Worm (Caenorhabditis elegans) whole organism, L3 larva: Measurements from ENCODE around the gene osm-1.

Experiments used
- R02D3.7 ChIP-seq: fragments of 150-350 bp; optimal IDR thresholded peaks from 2 replicates; lab custom pipeline; 2014; ENCODE audit warnings: missing biosample characterization, missing genetic modification characterization
- ama-1 ChIP-seq: fragments of 150-350 bp; optimal IDR thresholded peaks from 2 replicates; lab custom pipeline; 2018
- ceh-28 ChIP-seq: fragments of 150-350 bp; optimal IDR thresholded peaks from 2 replicates; lab custom pipeline; 2014; ENCODE audit warnings: missing biosample characterization, missing genetic modification reagents, missing genetic modification characterization
- ceh-82 ChIP-seq: fragments of 150-350 bp; optimal IDR thresholded peaks from 2 replicates; lab custom pipeline; 2014; ENCODE audit warnings: missing biosample characterization, missing genetic modification characterization
- daf-12 ChIP-seq: fragments of 150-350 bp; optimal IDR thresholded peaks from 2 replicates; lab custom pipeline; 2014; ENCODE audit warnings: missing biosample characterization, missing genetic modification reagents, missing genetic modification characterization
- egl-5 ChIP-seq: fragments of 150-350 bp; optimal IDR thresholded peaks from 2 replicates; lab custom pipeline; 2017; ENCODE audit warnings: missing biosample characterization, missing genetic modification reagents, missing genetic modification characterization, inconsistent platforms
- elt-1 ChIP-seq: fragments of 150-350 bp; optimal IDR thresholded peaks from 2 replicates; lab custom pipeline; 2014; ENCODE audit warnings: missing biosample characterization, missing genetic modification characterization
- elt-2 ChIP-seq: sonication (generic microtip); optimal IDR thresholded peaks from 2 replicates; lab custom pipeline; 2016; ENCODE audit warnings: missing genetic modification reagents, mild to moderate bottlenecking, missing genetic modification characterization, missing compliant biosample characterization
- elt-3 ChIP-seq, 3 experiments: fragments of 150-350 bp in 1 of 3; sonication (generic microtip) in 2 of 3; optimal IDR thresholded peaks; 2 replicates in 2 of 3; 4 replicates in 1 of 3; lab custom pipeline; 2014 to 2017; ENCODE audit warnings: missing biosample characterization in 3 of 3, missing genetic modification characterization in 3 of 3
- eor-1 ChIP-seq, 2 experiments: fragments of 150-350 bp; optimal IDR thresholded peaks; 2 replicates each; lab custom pipeline; 2014 to 2018; ENCODE audit warnings: missing biosample characterization in 2 of 2, missing genetic modification characterization in 2 of 2
- fos-1 ChIP-seq: fragments of 150-350 bp; optimal IDR thresholded peaks from 2 replicates; lab custom pipeline; 2014; ENCODE audit warnings: missing biosample characterization, missing genetic modification characterization
- hmg-11 ChIP-seq: sonication (generic microtip); optimal IDR thresholded peaks from 2 replicates; lab custom pipeline; 2016; ENCODE audit warnings: missing genetic modification characterization, missing compliant biosample characterization
- lin-15B ChIP-seq: fragments of 150-350 bp; optimal IDR thresholded peaks from 2 replicates; lab custom pipeline; 2014; ENCODE audit warnings: missing biosample characterization, missing genetic modification characterization
- lin-39 ChIP-seq: fragments of 150-350 bp; optimal IDR thresholded peaks from 2 replicates; lab custom pipeline; 2018; ENCODE audit warnings: missing biosample characterization, missing genetic modification reagents, missing genetic modification characterization
- lsy-12 ChIP-seq: sonication (generic microtip); optimal IDR thresholded peaks from 2 replicates; lab custom pipeline; 2016; ENCODE audit warnings: mild to moderate bottlenecking, missing genetic modification characterization, missing compliant biosample characterization
- mdl-1 ChIP-seq: fragments of 150-350 bp; optimal IDR thresholded peaks from 2 replicates; lab custom pipeline; 2014; ENCODE audit warnings: missing biosample characterization, missing genetic modification characterization
- mml-1 ChIP-seq: fragments of 150-350 bp; sonication (generic microtip); optimal IDR thresholded peaks from 3 replicates; lab custom pipeline; 2014; ENCODE audit warnings: missing biosample characterization, missing genetic modification characterization
- nfya-1 ChIP-seq: sonication (generic microtip); optimal IDR thresholded peaks from 2 replicates; lab custom pipeline; 2017; ENCODE audit warnings: missing genetic modification characterization, mild to moderate bottlenecking, missing compliant biosample characterization, antibody characterized with exemption, moderate library complexity; ENCODE audit not compliant: insufficient read depth
- nhr-12 ChIP-seq: fragments of 150-350 bp; optimal IDR thresholded peaks from 2 replicates; lab custom pipeline; 2014; ENCODE audit warnings: missing biosample characterization, missing genetic modification characterization
- nhr-23 ChIP-seq: fragments of 150-350 bp; optimal IDR thresholded peaks from 2 replicates; lab custom pipeline; 2014; ENCODE audit warnings: missing biosample characterization, missing genetic modification reagents, missing genetic modification characterization
- nhr-237 ChIP-seq: fragments of 150-350 bp; optimal IDR thresholded peaks from 2 replicates; lab custom pipeline; 2014; ENCODE audit warnings: missing biosample characterization, missing genetic modification characterization
- nhr-28 ChIP-seq: fragments of 150-350 bp; optimal IDR thresholded peaks from 2 replicates; lab custom pipeline; 2014; ENCODE audit warnings: missing biosample characterization, missing genetic modification characterization
- nhr-43 ChIP-seq: sonication (generic microtip); optimal IDR thresholded peaks from 2 replicates; lab custom pipeline; 2016; ENCODE audit warnings: mild to moderate bottlenecking, missing genetic modification characterization, missing compliant biosample characterization; ENCODE audit not compliant: poor library complexity, severe bottlenecking
- pha-4 ChIP-seq: fragments of 150-350 bp; optimal IDR thresholded peaks from 2 replicates; lab custom pipeline; 2014; ENCODE audit warnings: missing biosample characterization, missing genetic modification reagents, missing genetic modification characterization
- pqm-1 ChIP-seq: fragments of 150-350 bp; optimal IDR thresholded peaks from 2 replicates; lab custom pipeline; 2017; ENCODE audit warnings: missing biosample characterization, missing genetic modification characterization, inconsistent platforms
- sea-2 ChIP-seq: fragments of 150-350 bp; sonication (generic microtip); optimal IDR thresholded peaks from 4 replicates; lab custom pipeline; 2014; ENCODE audit warnings: missing biosample characterization, missing genetic modification reagents, missing genetic modification characterization
- skn-1 ChIP-seq: fragments of 150-350 bp; optimal IDR thresholded peaks from 2 replicates; lab custom pipeline; 2014; ENCODE audit warnings: missing biosample characterization, missing genetic modification characterization
- snpc-4 ChIP-seq: fragments of 150-350 bp; optimal IDR thresholded peaks from 2 replicates; lab custom pipeline; 2014; ENCODE audit warnings: missing biosample characterization, missing genetic modification characterization
- unc-39 ChIP-seq: sonication (generic microtip); optimal IDR thresholded peaks from 4 replicates; lab custom pipeline; 2017; ENCODE audit warnings: missing biosample characterization, missing genetic modification characterization
- unc-62 ChIP-seq: fragments of 150-350 bp; sonication (generic microtip); optimal IDR thresholded peaks from 4 replicates; lab custom pipeline; 2014; ENCODE audit warnings: missing biosample characterization, missing genetic modification reagents, missing genetic modification characterization
- zag-1 ChIP-seq: fragments of 150-350 bp; optimal IDR thresholded peaks from 2 replicates; lab custom pipeline; 2014; ENCODE audit warnings: missing biosample characterization, missing genetic modification characterization
- ztf-11 ChIP-seq: fragments of 150-350 bp; optimal IDR thresholded peaks from 2 replicates; lab custom pipeline; 2014; ENCODE audit warnings: missing biosample characterization, missing genetic modification characterization
- ztf-4 ChIP-seq: fragments of 150-350 bp; optimal IDR thresholded peaks from 2 replicates; lab custom pipeline; 2014; ENCODE audit warnings: missing biosample characterization, missing genetic modification characterization

osm-1 gene

DNA sequence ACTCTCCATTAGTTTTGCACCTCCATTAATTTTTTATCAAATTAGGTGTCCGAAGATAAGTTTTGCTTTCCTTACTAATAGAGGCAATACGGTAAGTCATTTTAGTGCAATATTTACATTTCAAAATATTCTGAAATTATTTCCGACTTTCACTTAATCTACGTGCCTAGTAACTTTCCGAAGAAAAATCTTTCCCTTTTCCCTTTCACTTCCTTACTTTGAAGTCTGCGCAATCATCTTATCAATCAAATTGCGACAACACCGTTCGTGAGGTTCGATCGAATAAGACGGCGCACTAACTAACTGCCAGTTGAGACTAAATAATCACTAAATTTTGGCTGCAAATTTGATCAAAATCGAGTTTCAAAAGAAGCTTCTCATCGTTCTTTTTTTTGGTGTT lies 6.6 kb upstream of the osm-1 start:
- no peak for TF ChIP-seq pqm-1
- TF ChIP-seq mml-1 (tag; lab: Kevin White, UChicago), result no peak
- no peak for TF ChIP-seq nfya-1 (tag; lab: Kevin White, UChicago)
- no peak for TF ChIP-seq nhr-237
- no peak for TF ChIP-seq lsy-12 (tag; lab: Kevin White, UChicago)
- no peak for TF ChIP-seq unc-62 (GFP tag; lab: Kevin White, UChicago)
- no peak for TF ChIP-seq skn-1 (tag; lab: Kevin White, UChicago)
- TF ChIP-seq ceh-28 (tag; lab: Kevin White, UChicago), result no peak
- no peak for TF ChIP-seq lin-39
- no peak for TF ChIP-seq unc-39 (tag; lab: Kevin White, UChicago)
- no peak for TF ChIP-seq ztf-11 (tag; lab: Kevin White, UChicago)
- TF ChIP-seq ceh-82 (tag; lab: Kevin White, UChicago), result no peak
- TF ChIP-seq nhr-12 (tag; lab: Kevin White, UChicago), result no peak
- no peak for TF ChIP-seq fos-1

DNA sequence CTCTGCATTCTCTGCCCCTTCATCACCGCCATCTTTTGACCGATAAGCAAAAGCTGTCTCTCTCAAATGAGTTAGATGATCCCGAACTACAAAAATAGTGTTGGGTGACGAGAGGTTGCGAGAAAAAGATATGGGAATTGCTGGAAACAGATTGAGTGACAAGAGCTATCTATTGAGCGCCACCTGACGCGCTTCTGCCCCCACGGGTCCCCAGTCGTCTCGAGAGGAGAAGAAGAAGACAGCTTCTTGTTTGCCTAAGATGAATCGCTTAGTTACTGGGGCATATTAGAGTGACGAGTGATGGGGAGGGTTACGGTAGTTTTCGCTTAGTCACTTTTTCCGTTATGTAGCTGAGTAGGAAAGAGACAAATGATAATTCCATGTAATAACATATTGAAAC lies 5.9 kb upstream of the osm-1 start:
- TF ChIP-seq pha-4 (tag; lab: Kevin White, UChicago) (no peak), egl-5 (tag; lab: Kevin White, UChicago) (peak; percentile 61), unc-62 (GFP tag; lab: Kevin White, UChicago) (peak; percentile 51), lin-39 (peak; percentile 46), nfya-1 (tag; lab: Kevin White, UChicago) (peak; percentile 36), eor-1 (tag; optimal IDR thresholded peaks at IDR 0.05; lab: Kevin White, UChicago) (no peak)

DNA sequence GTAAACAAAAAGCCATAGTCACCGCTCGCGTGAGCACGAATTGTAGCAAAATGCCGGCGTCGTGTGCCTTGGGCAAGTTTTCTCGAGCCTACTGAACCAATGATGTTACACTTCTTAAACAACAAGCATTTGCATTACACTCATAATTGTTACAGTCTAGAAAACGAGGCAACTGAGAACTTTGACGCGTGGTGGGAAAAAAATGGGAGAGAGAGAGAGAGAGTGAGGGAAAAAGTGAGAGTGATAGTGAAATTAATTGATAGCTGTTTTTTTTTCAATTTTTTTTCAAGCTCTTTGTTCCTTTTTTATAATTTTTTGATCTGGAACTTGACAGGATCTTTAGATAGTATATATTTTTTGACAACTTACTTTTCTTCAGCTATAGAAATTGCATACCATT lies 5.3 kb upstream of the osm-1 start:
- TF ChIP-seq ama-1 (lab: Kevin White, UChicago) (no peak), elt-3 (tag; optimal IDR thresholded peaks at IDR 0.05; lab: Kevin White, UChicago) (no peak), lin-15B (no peak)
- TF ChIP-seq, all 47 proteins: peak for 0

DNA sequence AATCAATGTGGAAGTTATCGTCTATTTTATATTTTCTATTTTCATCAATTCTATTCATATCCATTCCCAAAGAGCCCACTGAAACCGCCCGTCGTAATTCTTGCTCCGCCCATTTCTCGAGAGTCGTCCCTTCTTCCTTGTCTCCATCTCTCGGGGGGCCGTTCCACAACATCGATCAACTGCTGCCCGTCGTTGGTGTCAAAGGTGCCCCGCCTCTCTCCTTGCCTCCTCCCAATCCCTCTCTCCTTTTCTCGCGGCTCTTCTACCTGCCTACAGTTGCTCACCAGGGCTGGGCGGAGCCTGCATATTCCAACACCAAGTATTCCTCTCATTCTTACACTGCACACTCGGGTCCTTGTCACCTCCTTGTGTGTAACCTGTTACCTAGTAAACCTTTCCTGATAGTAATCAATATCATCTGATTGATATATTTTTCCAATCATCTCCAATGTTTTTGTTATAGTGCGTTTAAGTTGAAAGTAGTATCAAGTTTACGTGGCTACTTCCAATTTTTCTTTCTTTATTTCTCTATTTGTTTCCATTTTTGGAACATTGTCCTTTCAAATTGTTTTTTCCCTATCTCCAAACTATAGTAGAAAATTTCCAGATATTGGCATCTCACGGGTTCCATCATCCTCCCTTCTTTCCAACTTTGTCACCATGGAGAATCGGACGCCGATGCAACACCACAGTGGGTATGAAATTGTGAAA lies 4.1 kb upstream of the osm-1 start, which contains the start of gene pat-9:
Gene pat-9, plus strand, starts transcription at position 661 of the 711 bp plus-strand sequence.
- TF ChIP-seq snpc-4 (tag; lab: Kevin White, UChicago) (no peak), nhr-43 (tag; lab: Kevin White, UChicago) (no peak), nfya-1 (tag; lab: Kevin White, UChicago) (peak; percentile 3), mml-1 (tag; lab: Kevin White, UChicago) (no peak)
- TF ChIP-seq, all 47 proteins: peak for 1

DNA sequence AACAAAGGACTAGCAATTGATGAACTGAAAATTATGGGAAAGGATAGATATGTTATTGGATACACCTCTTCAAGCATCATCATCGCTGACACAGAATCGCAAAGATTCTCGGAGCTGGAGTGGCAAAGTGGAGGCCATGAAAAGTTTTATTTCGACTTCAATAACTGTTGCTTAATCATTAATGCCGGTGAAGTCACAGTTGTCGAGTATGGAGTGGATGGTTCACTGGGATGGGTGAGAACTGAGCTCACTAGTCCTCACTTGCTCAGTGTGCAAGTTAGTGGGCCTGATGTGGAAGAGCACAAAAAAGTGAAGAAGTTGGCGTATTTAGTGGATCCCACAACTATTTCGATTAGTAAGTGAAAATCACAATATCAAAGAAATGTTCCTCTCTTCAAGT lies 3.4 kb downstream of the osm-1 start:
- TF ChIP-seq zag-1 (tag; lab: Kevin White, UChicago) (no peak), lin-39 (no peak), pha-4 (tag; lab: Kevin White, UChicago) (no peak), nhr-28 (tag; lab: Kevin White, UChicago) (no peak), daf-12 (no peak), sea-2 (GFP tag; lab: Kevin White, UChicago) (no peak), R02D3.7 (no peak), snpc-4 (tag; lab: Kevin White, UChicago) (no peak), mml-1 (tag; lab: Kevin White, UChicago) (no peak), lsy-12 (tag; lab: Kevin White, UChicago) (no peak), nhr-23 (tag; lab: Kevin White, UChicago) (no peak), hmg-11 (no peak), unc-62 (GFP tag; lab: Kevin White, UChicago) (no peak), mdl-1 (tag; lab: Kevin White, UChicago) (no peak), ztf-4 (tag; lab: Kevin White, UChicago) (no peak)

DNA sequence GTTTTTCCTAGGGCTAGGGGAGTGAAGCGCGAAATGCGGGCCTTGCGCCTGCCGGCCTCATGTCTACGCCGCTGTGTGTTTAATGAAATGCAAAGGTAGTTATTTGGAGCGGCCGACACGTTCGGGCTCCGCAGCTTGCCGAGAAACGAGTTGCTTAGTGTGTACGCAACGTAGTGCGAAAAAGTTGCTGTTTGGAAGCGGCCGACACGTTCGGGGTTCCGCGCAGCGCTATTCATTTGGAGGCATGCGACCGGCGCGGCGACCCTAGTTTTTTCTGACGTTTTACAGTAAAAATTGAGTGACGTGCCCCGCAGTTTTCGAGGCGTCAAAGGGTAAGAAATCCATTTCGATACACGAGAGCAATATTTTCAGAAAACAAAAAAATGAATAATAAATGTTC lies 5.2 kb downstream of the osm-1 start:
- no peak for TF ChIP-seq elt-2
- TF ChIP-seq snpc-4 (tag; lab: Kevin White, UChicago), result peak; percentile 76
- no peak for TF ChIP-seq elt-3 (tag; optimal IDR thresholded peaks at IDR 0.05; lab: Kevin White, UChicago)
- no peak for TF ChIP-seq elt-1 (tag; lab: Kevin White, UChicago)
